Fruit fly (Drosophila melanogaster) whole organism, adult: Measurements from ENCODE around the gene Sfp93F.

Experiments
- CG11617 ChIP-seq: fragments of 200-800 bp; sonication (Bioruptor generic); optimal IDR thresholded peaks from 2 replicates; lab custom pipeline; 2017; ENCODE audit warnings: mild to moderate bottlenecking, missing biosample characterization, missing genetic modification reagents, missing genetic modification characterization
- CG12768 ChIP-seq: fragments of 200-800 bp; sonication (Bioruptor generic); optimal IDR thresholded peaks from 2 replicates; lab custom pipeline; 2017; ENCODE audit warnings: missing biosample characterization, missing genetic modification characterization, mild to moderate bottlenecking, moderate library complexity, missing genetic modification reagents
- CG14711 ChIP-seq: fragments of 200-800 bp; sonication (Bioruptor generic); optimal IDR thresholded peaks from 2 replicates; lab custom pipeline; 2018; ENCODE audit warnings: missing biosample characterization, mild to moderate bottlenecking, missing genetic modification characterization, moderate library complexity
- CG1620 ChIP-seq: fragments of 200-800 bp; sonication (Bioruptor generic); optimal IDR thresholded peaks from 2 replicates; lab custom pipeline; 2016; ENCODE audit warnings: missing biosample characterization, missing genetic modification characterization
- CG33017 ChIP-seq: fragments of 200-800 bp; sonication (Bioruptor generic); optimal IDR thresholded peaks from 2 replicates; lab custom pipeline; 2018; ENCODE audit warnings: missing biosample characterization, mild to moderate bottlenecking, missing genetic modification characterization, moderate library complexity
- CG5204 ChIP-seq: fragments of 200-800 bp; sonication (Bioruptor generic); optimal IDR thresholded peaks from 2 replicates; lab custom pipeline; 2016; ENCODE audit warnings: missing biosample characterization, missing genetic modification characterization
- CG7045 ChIP-seq: fragments of 200-800 bp; sonication (Bioruptor generic); optimal IDR thresholded peaks from 2 replicates; lab custom pipeline; 2017; ENCODE audit warnings: missing biosample characterization, mild to moderate bottlenecking, missing genetic modification characterization
- CG7101 ChIP-seq: fragments of 200-800 bp; sonication (Bioruptor generic); optimal IDR thresholded peaks from 2 replicates; lab custom pipeline; 2018; ENCODE audit warnings: missing biosample characterization, mild to moderate bottlenecking, missing genetic modification characterization, moderate library complexity
- Clk ChIP-seq: fragments of 200-800 bp; sonication (Bioruptor generic); optimal IDR thresholded peaks from 2 replicates; lab custom pipeline; 2017; ENCODE audit warnings: missing biosample characterization, missing genetic modification characterization
- Crg-1 ChIP-seq: fragments of 200-800 bp; sonication (Bioruptor generic); optimal IDR thresholded peaks from 2 replicates; lab custom pipeline; 2016; ENCODE audit warnings: missing biosample characterization, missing genetic modification characterization
- Hr96 ChIP-seq: fragments of 200-800 bp; sonication (Bioruptor generic); optimal IDR thresholded peaks from 2 replicates; lab custom pipeline; 2016; ENCODE audit warnings: missing biosample characterization, missing genetic modification characterization
- Mnt ChIP-seq: fragments of 200-800 bp; sonication (Bioruptor generic); optimal IDR thresholded peaks from 2 replicates; lab custom pipeline; 2016; ENCODE audit warnings: missing biosample characterization, mild to moderate bottlenecking, missing genetic modification characterization
- bab1 ChIP-seq: fragments of 200-800 bp; sonication (Bioruptor generic); optimal IDR thresholded peaks from 3 replicates; lab custom pipeline; 2019; ENCODE audit warnings: missing biosample characterization, mild to moderate bottlenecking, missing genetic modification characterization, moderate library complexity
- cic ChIP-seq: fragments of 200-800 bp; sonication (Bioruptor generic); optimal IDR thresholded peaks from 2 replicates; lab custom pipeline; 2017; ENCODE audit warnings: missing biosample characterization, mild to moderate bottlenecking, missing genetic modification characterization, moderate library complexity
- cnc ChIP-seq, 2 experiments: fragments of >200 bp; optimal IDR thresholded peaks; 2 replicates each; lab custom pipeline; 2017
- kay ChIP-seq: fragments of 200-800 bp; sonication (Bioruptor generic); peaks from one replicate; lab custom pipeline; 2016; ENCODE audit warnings: missing biosample characterization, missing genetic modification characterization, borderline replicate concordance
- ovo ChIP-seq: fragments of 200-800 bp; sonication (Bioruptor generic); optimal IDR thresholded peaks from 2 replicates; lab custom pipeline; 2016; ENCODE audit warnings: missing biosample characterization, missing genetic modification characterization
- pad ChIP-seq: fragments of 200-800 bp; sonication (Bioruptor generic); optimal IDR thresholded peaks from 3 replicates; lab custom pipeline; 2017; ENCODE audit warnings: missing biosample characterization, missing genetic modification characterization, mild to moderate bottlenecking, moderate library complexity, missing genetic modification reagents
- tj ChIP-seq: fragments of 200-800 bp; sonication (Bioruptor generic); optimal IDR thresholded peaks from 3 replicates; lab custom pipeline; 2017; ENCODE audit warnings: missing biosample characterization, mild to moderate bottlenecking, missing genetic modification characterization, moderate library complexity
- toe ChIP-seq: fragments of 200-800 bp; sonication (Bioruptor generic); optimal IDR thresholded peaks from 2 replicates; lab custom pipeline; 2016; ENCODE audit warnings: missing biosample characterization, missing genetic modification characterization

Sfp93F gene

DNA sequence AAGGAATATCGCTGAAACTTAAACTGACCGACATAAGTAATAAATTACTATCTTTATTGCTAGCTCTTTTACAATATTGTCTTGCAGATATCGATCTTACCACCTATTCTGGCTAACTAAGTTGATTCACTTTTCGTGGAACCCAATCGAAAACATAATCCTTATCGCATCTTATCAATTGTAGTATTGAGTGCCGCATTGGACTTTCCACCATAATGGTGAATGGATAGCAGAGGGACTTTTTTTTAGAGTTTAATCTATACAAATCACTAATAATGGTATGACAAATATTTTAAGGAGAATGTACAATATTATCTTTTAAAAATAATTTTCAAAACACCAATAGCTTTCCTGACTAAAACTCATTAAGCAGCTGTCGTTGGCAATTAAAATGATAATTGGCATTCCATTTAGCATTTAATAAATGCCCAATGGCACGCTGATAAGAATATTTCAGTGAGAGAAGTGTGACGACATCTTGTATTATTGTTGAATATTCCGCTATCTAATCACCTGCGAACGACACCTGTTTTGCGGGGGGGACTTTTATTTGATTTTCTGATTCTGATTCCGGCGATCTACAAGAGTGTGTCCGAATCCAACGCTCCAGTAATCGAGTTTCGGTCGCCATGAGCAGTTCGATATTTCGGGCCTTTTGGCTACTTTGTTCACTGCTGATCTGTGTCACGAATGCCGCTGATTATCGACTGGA, 22.2 kb upstream of the Sfp93F start, which contains the start of gene CG42335:
TSS of gene CG42335 (plus strand) at position 620 of the 712 bp plus-strand sequence.
- no peak for TF ChIP-seq Mnt (GFP tag; lab: Kevin White, UChicago)
- TF ChIP-seq cic, result peak; percentile 5
- peak; percentile 56 for TF ChIP-seq kay
- no peak for TF ChIP-seq cnc (optimal IDR thresholded peaks at IDR 0.05; lab: Kevin White, UChicago)

DNA sequence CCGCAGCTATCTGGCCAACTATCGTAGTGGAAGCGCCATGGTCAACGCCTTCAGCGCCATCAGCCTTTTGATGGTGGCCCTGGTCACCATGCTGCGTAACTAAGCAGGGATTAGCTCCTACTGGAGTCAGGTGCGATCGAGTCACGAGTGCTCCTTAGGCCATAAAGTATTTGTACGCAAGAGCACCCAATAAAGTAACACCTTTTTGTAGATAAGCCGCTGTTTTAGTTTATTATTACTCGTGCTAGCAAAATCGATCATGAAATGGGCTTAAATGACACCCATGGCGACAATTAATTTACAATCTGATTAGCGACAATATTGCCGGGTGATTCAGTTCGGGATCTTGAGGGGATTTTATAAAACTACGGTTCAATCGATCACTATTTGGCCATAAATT, 21.5 kb upstream of the Sfp93F start:
- TF ChIP-seq cnc (optimal IDR thresholded peaks at IDR 0.05; lab: Kevin White, UChicago), result no peak
- TF ChIP-seq CG7045 (GFP tag; lab: Kevin White, UChicago), result no peak
- no peak for TF ChIP-seq kay
- no peak for TF ChIP-seq pad (GFP tag; lab: Kevin White, UChicago)
- TF ChIP-seq Mnt (GFP tag; lab: Kevin White, UChicago), result no peak
- TF ChIP-seq cic, result peak; percentile 66
- no peak for TF ChIP-seq CG5204 (GFP tag; lab: Kevin White, UChicago)
- no peak for TF ChIP-seq CG14711 (tag; lab: Kevin White, UChicago)

DNA sequence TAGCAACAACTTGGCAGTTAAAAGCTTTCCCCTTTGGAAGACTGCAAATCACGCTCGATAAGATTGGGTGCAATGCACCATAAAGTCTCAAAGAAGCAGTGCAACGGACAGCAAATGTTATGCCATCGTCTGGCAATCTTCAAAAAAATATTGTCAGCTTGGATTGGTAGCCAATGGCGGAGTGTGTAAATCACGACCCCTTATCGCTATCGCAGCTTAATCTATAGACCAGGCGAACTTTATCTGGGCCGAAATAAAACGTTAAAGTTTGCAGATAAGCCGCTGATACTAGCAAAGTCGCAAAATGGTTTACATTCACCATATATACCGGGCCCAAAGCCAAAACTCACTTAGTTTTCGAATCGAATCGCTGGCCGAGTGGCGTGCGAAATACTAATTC, 17.9 kb upstream of the Sfp93F start, which contains the start of gene CG31198:
TSS of gene CG31198 (plus strand) at position 351 of the 400 bp plus-strand sequence.
- peak in 1 of 2 experiments; percentile 64 for TF ChIP-seq cnc (optimal IDR thresholded peaks at IDR 0.05; lab: Kevin White, UChicago)
- no peak for TF ChIP-seq tj (GFP tag; lab: Kevin White, UChicago)
- TF ChIP-seq Crg-1 (GFP tag; lab: Kevin White, UChicago), result no peak
- no peak for TF ChIP-seq ovo
- peak; percentile 37 for TF ChIP-seq Mnt (GFP tag; lab: Kevin White, UChicago)
- TF ChIP-seq Hr96 (GFP tag; lab: Kevin White, UChicago), result no peak
- TF ChIP-seq cic, result peak; percentile 77
- no peak for TF ChIP-seq toe (GFP tag; lab: Kevin White, UChicago)
- peak; percentile 12 for TF ChIP-seq CG12768 (GFP tag; lab: Kevin White, UChicago)
- TF ChIP-seq CG5204 (GFP tag; lab: Kevin White, UChicago), result no peak
- TF ChIP-seq Clk (GFP tag; lab: Kevin White, UChicago), result no peak
- no peak for TF ChIP-seq CG1620 (GFP tag; lab: Kevin White, UChicago)
- TF ChIP-seq CG33017, result no peak
- peak; percentile 18 for TF ChIP-seq kay
- TF ChIP-seq CG14711 (tag; lab: Kevin White, UChicago), result no peak

DNA sequence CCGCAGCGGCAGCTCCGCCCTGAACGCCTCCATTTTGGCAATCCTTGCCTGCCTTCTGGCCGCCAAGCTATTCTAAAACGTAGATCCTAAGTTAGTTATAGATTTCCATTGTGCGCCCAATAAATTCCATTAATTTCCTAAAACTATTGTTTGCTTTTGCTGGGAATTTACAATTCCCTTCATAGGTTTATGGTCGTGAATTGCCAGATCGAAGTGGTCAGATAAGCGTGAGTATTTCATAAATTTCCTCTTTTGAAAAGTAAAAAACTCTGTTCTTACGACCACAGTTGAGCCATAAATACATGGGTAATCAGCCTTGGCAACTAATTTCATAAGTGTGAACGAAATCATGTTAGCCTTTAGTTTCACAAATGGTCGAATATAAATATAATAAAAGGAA, 17.0 kb upstream of the Sfp93F start:
- TF ChIP-seq bab1, result no peak
- TF ChIP-seq kay, result peak; percentile 52

DNA sequence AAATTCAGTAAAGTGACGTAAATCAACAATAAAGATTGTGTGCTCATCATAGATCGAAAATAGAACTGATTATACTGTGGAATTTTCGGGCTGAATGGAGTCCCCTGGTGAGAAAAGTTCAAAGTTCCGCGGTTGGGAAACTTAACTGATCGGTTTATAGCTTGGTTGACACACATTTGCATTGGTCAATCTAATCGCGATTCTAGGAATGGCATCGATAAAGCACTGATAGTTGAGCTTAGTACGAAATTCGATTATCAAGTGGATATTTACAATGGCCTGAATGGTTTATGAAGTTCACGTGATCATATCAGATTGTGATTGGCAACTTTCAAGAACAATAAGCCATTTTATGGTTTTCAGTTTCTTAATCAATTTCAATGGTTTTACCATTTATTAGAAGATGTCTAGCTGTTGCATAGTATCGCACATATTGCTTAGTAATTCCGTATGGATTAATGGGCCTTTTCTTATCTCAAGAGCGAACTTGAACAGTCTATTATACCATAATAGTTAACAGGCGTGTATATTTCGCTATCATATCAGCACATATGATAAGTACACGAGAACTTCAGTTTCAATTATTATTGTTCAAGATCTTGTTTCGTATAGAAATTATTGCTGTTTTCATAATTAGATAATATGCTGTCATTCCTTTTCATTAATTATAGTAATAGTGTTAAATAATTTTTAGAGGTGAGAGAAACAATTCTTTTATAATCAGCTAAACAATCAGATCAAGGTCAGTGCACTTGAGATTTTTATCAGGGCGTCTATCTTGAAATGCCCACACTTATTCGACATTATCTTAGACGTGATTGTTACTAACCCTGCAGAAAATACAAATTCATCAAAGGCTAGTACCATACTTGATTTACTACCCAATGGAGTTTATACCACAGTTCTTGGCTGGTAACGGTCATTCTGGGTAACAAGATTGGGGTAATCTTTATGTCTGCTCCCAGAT, 13.1 kb upstream of the Sfp93F start, which contains the start of gene CG31233:
TSS of gene CG31233 (plus strand) at position 900 of the 967 bp plus-strand sequence.
- no peak for TF ChIP-seq CG7045 (GFP tag; lab: Kevin White, UChicago)
- no peak for TF ChIP-seq CG11617 (GFP tag; lab: Kevin White, UChicago)
- peak; percentile 33 for TF ChIP-seq kay
- no peak for TF ChIP-seq toe (GFP tag; lab: Kevin White, UChicago)
- TF ChIP-seq Mnt (GFP tag; lab: Kevin White, UChicago), result no peak
- TF ChIP-seq cnc (optimal IDR thresholded peaks at IDR 0.05; lab: Kevin White, UChicago), result no peak
- no peak for TF ChIP-seq bab1
- no peak for TF ChIP-seq Crg-1 (GFP tag; lab: Kevin White, UChicago)
- no peak for TF ChIP-seq CG7101 (tag; lab: Kevin White, UChicago)
- no peak for TF ChIP-seq Clk (GFP tag; lab: Kevin White, UChicago)
- no peak for TF ChIP-seq CG1620 (GFP tag; lab: Kevin White, UChicago)
- TF ChIP-seq CG12768 (GFP tag; lab: Kevin White, UChicago), result no peak
- TF ChIP-seq CG5204 (GFP tag; lab: Kevin White, UChicago), result no peak
- peak; percentile 19 for TF ChIP-seq cic
- TF ChIP-seq tj (GFP tag; lab: Kevin White, UChicago), result no peak
- TF ChIP-seq Hr96 (GFP tag; lab: Kevin White, UChicago), result no peak

DNA sequence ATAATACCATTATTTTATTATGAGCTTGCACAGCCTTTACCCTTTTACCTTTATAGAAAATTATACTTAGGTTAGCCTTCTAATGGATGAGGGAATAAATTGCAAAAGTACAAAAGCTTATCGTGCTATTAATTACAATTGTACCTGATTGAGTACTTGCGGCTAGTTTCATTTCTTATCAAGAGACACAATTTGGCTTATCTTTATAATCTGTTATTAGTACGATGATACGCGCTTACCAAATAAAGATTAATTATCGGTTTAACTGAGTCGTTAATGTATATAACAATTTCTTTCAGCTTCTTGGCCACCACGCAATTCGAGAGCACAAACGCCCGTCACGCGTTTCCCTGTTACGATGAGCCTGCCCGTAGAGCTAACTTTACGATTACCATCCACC, 9.8 kb upstream of the Sfp93F start:
- TF ChIP-seq Clk (GFP tag; lab: Kevin White, UChicago) (no peak), cic (peak; percentile 0), CG11617 (GFP tag; lab: Kevin White, UChicago) (no peak), bab1 (no peak), Crg-1 (GFP tag; lab: Kevin White, UChicago) (no peak)
